Fruit fly (Drosophila melanogaster) whole organism, pupa: ENCODE results near the gene spi.

Experiments
- CG10348 ChIP-seq: fragments of 200-800 bp; sonication (Bioruptor generic); IDR thresholded peaks from 2 replicates; pipeline ENCODE4 v1.3.6; 2022; ENCODE audit warnings: missing biosample characterization, missing genetic modification characterization
- CG12605 ChIP-seq: fragments of 200-800 bp; sonication (Bioruptor generic); IDR thresholded peaks from 2 replicates; pipeline ENCODE4 v1.3.6; 2022; ENCODE audit warnings: missing biosample characterization, missing genetic modification characterization
- CG13204 ChIP-seq: fragments of 200-800 bp; sonication (Bioruptor generic); optimal IDR thresholded peaks from 2 replicates; lab custom pipeline; 2018; ENCODE audit warnings: missing biosample characterization, mild to moderate bottlenecking, missing genetic modification characterization, moderate library complexity
- CG14655 ChIP-seq: fragments of 200-800 bp; sonication (Bioruptor generic); optimal IDR thresholded peaks from 3 replicates; lab custom pipeline; 2017; ENCODE audit warnings: mild to moderate bottlenecking, missing biosample characterization, missing genetic modification reagents, missing genetic modification characterization
- CG15710 ChIP-seq: fragments of 200-800 bp; sonication (Bioruptor generic); optimal IDR thresholded peaks from 2 replicates; lab custom pipeline; 2018; ENCODE audit warnings: missing biosample characterization, mild to moderate bottlenecking, missing genetic modification characterization, moderate library complexity
- CG17806 ChIP-seq: fragments of 200-800 bp; sonication (Bioruptor generic); optimal IDR thresholded peaks from 2 replicates; lab custom pipeline; 2018; ENCODE audit warnings: missing biosample characterization, mild to moderate bottlenecking, missing genetic modification characterization, moderate library complexity
- CG32121 ChIP-seq: fragments of 200-800 bp; sonication (Bioruptor generic); IDR thresholded peaks from 2 replicates; pipeline ENCODE4 v1.3.6; 2022; ENCODE audit warnings: missing biosample characterization, missing genetic modification characterization
- CG34367 ChIP-seq: fragments of 200-800 bp; sonication (Bioruptor generic); optimal IDR thresholded peaks from 2 replicates; lab custom pipeline; 2018; ENCODE audit warnings: missing biosample characterization, mild to moderate bottlenecking, missing genetic modification characterization
- CG4496 ChIP-seq: fragments of 200-800 bp; sonication (Bioruptor generic); IDR thresholded peaks from 3 replicates; pipeline ENCODE4 v1.3.6; 2022; ENCODE audit warnings: missing biosample characterization, missing genetic modification characterization
- CG8159 ChIP-seq: fragments of 200-800 bp; sonication (Bioruptor generic); optimal IDR thresholded peaks from 3 replicates; lab custom pipeline; 2018; ENCODE audit warnings: missing biosample characterization, mild to moderate bottlenecking, missing genetic modification characterization, moderate library complexity
- CG8301 ChIP-seq: fragments of 200-800 bp; sonication (Bioruptor generic); optimal IDR thresholded peaks from 2 replicates; lab custom pipeline; 2018; ENCODE audit warnings: missing biosample characterization, mild to moderate bottlenecking, missing genetic modification characterization
- CG9948 ChIP-seq: fragments of 200-800 bp; sonication (Bioruptor generic); optimal IDR thresholded peaks from 2 replicates; lab custom pipeline; 2018; ENCODE audit warnings: missing biosample characterization, mild to moderate bottlenecking, missing genetic modification characterization, moderate library complexity
- D1 ChIP-seq: fragments of 200-800 bp; sonication (Bioruptor generic); optimal IDR thresholded peaks from 2 replicates; lab custom pipeline; 2018; ENCODE audit warnings: missing biosample characterization, mild to moderate bottlenecking, missing genetic modification characterization, moderate library complexity
- EcR ChIP-seq: fragments of 200-800 bp; sonication (Bioruptor generic); optimal IDR thresholded peaks from 3 replicates; lab custom pipeline; 2019; ENCODE audit warnings: missing biosample characterization, missing genetic modification characterization, mild to moderate bottlenecking, moderate library complexity, missing genetic modification reagents
- Ets98B ChIP-seq: fragments of 200-800 bp; sonication (Bioruptor generic); IDR thresholded peaks from 2 replicates; pipeline ENCODE4 v1.3.6; 2022; ENCODE audit warnings: missing biosample characterization, missing genetic modification characterization
- Pif1A ChIP-seq: fragments of 200-800 bp; sonication (Bioruptor generic); optimal IDR thresholded peaks from 3 replicates; lab custom pipeline; 2016; ENCODE audit warnings: missing biosample characterization, missing genetic modification characterization
- Pif1B ChIP-seq: fragments of 200-800 bp; sonication (Bioruptor generic); optimal IDR thresholded peaks from 3 replicates; lab custom pipeline; 2016; ENCODE audit warnings: missing biosample characterization, missing genetic modification characterization
- Snoo ChIP-seq: fragments of 200-800 bp; sonication (Bioruptor generic); optimal IDR thresholded peaks from 3 replicates; lab custom pipeline; 2017; ENCODE audit warnings: missing biosample characterization, mild to moderate bottlenecking, missing genetic modification characterization, inconsistent platforms
- fd96Ca ChIP-seq: fragments of 200-800 bp; sonication (Bioruptor generic); IDR thresholded peaks from 3 replicates; pipeline ENCODE4 v1.3.6; 2022; ENCODE audit warnings: missing biosample characterization, missing genetic modification characterization
- gl ChIP-seq: fragments of 200-800 bp; sonication (Bioruptor generic); optimal IDR thresholded peaks from 2 replicates; lab custom pipeline; 2018; ENCODE audit warnings: missing biosample characterization, mild to moderate bottlenecking, missing genetic modification characterization
- rn ChIP-seq: fragments of 200-800 bp; sonication (Bioruptor generic); IDR thresholded peaks from 2 replicates; pipeline ENCODE4 v1.3.6; 2022; ENCODE audit warnings: missing biosample characterization, missing genetic modification characterization

spi gene

DNA sequence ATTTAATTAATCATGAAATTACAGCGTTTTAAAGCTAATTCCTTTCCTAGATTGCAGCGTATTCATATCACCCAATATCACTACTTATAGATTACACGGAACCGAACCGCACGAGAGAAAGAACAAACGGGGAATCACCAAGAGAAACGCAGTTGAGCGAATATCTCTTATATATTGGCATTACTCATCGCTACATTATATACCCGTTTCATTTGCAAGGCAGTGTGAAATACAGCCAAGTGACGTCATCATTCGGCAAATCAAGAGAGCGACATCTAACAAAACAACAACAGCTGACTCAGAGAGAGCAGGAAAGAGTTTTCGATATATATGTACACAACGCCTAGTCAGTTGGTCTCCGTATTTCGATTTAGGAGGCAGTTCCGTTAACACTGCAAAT, 29.0 kb downstream of the spi start, which contains the start of gene Tep4:
Tep4 (plus strand) TSS at position 350 of the 400 bp plus-strand sequence.
- TF ChIP-seq CG13204, result no peak
- no peak for TF ChIP-seq CG14655 (GFP tag; lab: Kevin White, UChicago)
- TF ChIP-seq fd96Ca (GFP tag; lab: Robert Waterston, UW), result no peak
- TF ChIP-seq EcR, result peak; percentile 31
- TF ChIP-seq CG15710 (tag; lab: Kevin White, UChicago), result no peak
- TF ChIP-seq rn (GFP tag; lab: Robert Waterston, UW), result no peak
- no peak for TF ChIP-seq CG8159 (tag; lab: Kevin White, UChicago)
- TF ChIP-seq D1 (tag; lab: Kevin White, UChicago), result no peak
- TF ChIP-seq CG34367 (tag; lab: Kevin White, UChicago), result no peak
- TF ChIP-seq CG12605, result 0 out of 2 replicates have a peak, but pooled peaks have one; percentile 7
- TF ChIP-seq CG4496 (GFP tag; lab: Robert Waterston, UW), result no peak
- no peak for TF ChIP-seq Snoo (tag; lab: Kevin White, UChicago)
- no peak for TF ChIP-seq CG17806 (tag; lab: Kevin White, UChicago)

DNA sequence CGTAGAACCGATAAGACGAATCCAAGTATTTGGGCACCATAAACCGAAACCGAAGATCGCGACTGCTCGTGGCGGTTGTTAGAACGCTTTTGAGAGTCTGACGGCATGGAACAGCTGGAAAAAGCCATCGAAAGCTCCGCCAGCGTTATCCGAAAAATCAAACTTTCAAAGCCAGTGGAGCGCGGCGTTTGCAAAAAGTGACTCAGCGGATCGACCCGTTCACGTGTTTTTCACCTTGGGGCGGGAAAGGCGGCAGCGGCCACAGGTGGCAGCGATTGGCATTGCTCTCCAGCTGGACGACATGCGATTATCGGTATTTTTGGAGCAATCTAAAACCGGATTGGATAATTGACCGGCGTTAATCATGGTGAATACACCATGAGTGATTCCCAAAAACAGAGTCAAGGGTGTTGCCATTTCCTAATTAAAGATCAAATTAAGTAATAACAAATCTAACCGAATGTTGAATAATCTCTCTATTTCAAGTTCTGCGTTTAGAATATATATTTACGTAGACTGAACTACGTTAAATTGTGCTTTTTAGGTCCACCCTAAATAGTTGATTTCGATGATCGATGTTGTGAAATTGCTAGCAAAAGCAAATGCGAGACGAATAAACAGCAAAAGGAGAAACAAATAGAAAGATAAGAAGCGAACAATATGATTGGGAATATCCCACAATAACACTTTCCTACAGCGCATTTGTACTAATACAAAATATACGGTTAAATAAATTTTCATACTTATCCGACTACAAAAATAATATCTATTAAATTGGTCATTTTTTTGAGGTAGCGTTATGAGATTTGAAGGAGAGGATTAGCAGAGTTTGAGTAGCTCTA, 30.0 kb downstream of the spi start, which contains the start of gene CG10337:
CG10337 (minus strand) TSS at position 91 of the 842 bp plus-strand sequence.
- TF ChIP-seq CG34367 (tag; lab: Kevin White, UChicago), result no peak
- no peak for TF ChIP-seq CG12605
- no peak for TF ChIP-seq CG10348 (GFP tag; lab: Robert Waterston, UW)
- TF ChIP-seq Pif1B (GFP tag; lab: Kevin White, UChicago), result peak; percentile 34
- TF ChIP-seq Ets98B, result 0 out of 2 replicates have a peak, but pooled peaks have one; percentile 12
- no peak for TF ChIP-seq CG14655 (GFP tag; lab: Kevin White, UChicago)
- TF ChIP-seq CG9948, result no peak
- TF ChIP-seq gl (tag; lab: Kevin White, UChicago), result no peak
- TF ChIP-seq CG8159 (tag; lab: Kevin White, UChicago), result peak; percentile 83
- TF ChIP-seq D1 (tag; lab: Kevin White, UChicago), result no peak
- TF ChIP-seq fd96Ca (GFP tag; lab: Robert Waterston, UW), result no peak
- no peak for TF ChIP-seq CG15710 (tag; lab: Kevin White, UChicago)
- no peak for TF ChIP-seq CG4496 (GFP tag; lab: Robert Waterston, UW)
- TF ChIP-seq, all 21 proteins: peak for 3

DNA sequence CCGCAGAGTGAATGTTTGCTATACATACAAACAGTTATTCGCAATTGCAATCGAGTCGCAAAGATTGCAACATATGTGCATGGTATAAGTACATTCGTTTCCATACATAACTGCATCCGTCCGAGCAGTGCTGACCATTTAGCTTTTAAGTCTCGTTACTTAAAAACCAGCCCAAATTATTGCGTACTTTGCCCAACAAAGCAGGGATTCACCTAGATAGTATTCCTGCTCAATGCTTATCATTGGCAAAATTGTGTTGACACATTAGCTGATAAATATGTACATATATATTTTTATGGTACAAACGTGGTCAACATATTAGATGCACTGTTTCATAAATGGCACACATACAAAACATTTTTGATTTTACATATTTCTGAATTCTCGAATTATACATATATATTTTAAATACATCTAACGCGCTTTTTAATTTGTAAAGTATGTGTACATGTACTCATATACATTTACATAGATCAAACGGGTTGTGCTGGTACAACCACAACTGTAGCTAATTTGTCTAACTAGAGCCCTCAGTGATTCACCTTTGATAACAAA, 34.0 kb downstream of the spi start:
- no peak for TF ChIP-seq CG8301 (tag; lab: Kevin White, UChicago)
- no peak for TF ChIP-seq CG13204
- no peak for TF ChIP-seq CG34367 (tag; lab: Kevin White, UChicago)
- no peak for TF ChIP-seq EcR
- no peak for TF ChIP-seq Pif1B (GFP tag; lab: Kevin White, UChicago)
- TF ChIP-seq CG10348 (GFP tag; lab: Robert Waterston, UW), result no peak
- no peak for TF ChIP-seq rn (GFP tag; lab: Robert Waterston, UW)
- TF ChIP-seq Ets98B, result no peak
- no peak for TF ChIP-seq D1 (tag; lab: Kevin White, UChicago)
- no peak for TF ChIP-seq Pif1A (GFP tag; lab: Kevin White, UChicago)
- no peak for TF ChIP-seq gl (tag; lab: Kevin White, UChicago)
- no peak for TF ChIP-seq CG9948
- no peak for TF ChIP-seq CG8159 (tag; lab: Kevin White, UChicago)

DNA sequence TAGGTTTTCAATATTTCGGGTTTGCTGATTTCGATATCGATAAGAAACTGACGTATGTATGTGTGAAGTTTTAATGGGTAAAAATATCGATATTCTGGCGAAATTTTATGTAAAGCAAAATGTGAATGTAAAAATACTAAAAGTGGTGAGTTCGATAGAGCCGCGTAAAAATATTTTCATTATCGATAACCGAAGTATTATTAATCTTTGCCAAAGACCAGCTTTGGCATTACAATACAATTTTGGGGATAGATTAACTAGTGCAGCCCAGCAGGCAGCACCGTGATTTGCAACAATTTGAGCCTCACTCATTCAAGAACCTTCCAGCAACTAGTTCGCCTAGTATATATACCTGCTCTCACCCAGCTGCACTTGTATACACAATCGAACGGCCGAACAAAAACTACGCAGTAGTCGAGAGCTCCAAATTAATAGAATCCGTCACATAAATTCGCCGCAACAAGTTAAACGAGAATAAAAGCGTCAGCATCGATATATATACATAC, 34.8 kb downstream of the spi start:
- TF ChIP-seq Ets98B (0 out of 2 replicates have a peak, but pooled peaks have one; percentile 7), CG9948 (no peak), CG17806 (tag; lab: Kevin White, UChicago) (no peak), CG12605 (peak; percentile 17; the same call in 1 of the 2 replicates)

DNA sequence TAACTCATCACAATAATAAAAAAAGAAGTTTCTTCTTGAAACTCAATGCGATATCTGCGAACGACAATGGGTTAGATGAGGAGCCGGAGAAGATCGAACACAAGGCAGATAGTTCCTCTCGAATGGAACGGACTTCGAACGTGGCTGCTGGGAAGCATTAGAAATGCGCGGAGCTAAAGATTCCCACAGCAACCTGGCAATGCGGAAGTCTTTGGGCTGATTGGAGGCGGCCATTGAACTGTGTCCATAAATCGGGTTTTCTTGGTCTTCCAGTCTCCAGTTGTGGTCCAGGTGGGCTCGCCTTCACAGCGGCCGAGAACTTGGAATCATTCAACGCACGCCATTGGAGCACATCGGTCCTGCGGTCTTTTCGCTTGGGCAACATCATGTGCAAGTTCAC, 36.8 kb downstream of the spi start, which contains the start of gene CG13081:
CG13081 (plus strand) TSS at position 301 of the 400 bp plus-strand sequence.
- TF ChIP-seq gl (tag; lab: Kevin White, UChicago), result no peak
- no peak for TF ChIP-seq Ets98B
- TF ChIP-seq D1 (tag; lab: Kevin White, UChicago), result no peak
- TF ChIP-seq CG15710 (tag; lab: Kevin White, UChicago), result no peak
- no peak for TF ChIP-seq CG13204
- TF ChIP-seq fd96Ca (GFP tag; lab: Robert Waterston, UW), result no peak
- TF ChIP-seq Pif1A (GFP tag; lab: Kevin White, UChicago), result no peak
- no peak for TF ChIP-seq Snoo (tag; lab: Kevin White, UChicago)
- TF ChIP-seq CG4496 (GFP tag; lab: Robert Waterston, UW), result no peak
- TF ChIP-seq CG14655 (GFP tag; lab: Kevin White, UChicago), result no peak
- no peak for TF ChIP-seq CG32121 (GFP tag; lab: Robert Waterston, UW)
- no peak for TF ChIP-seq CG8159 (tag; lab: Kevin White, UChicago)
- no peak for TF ChIP-seq CG9948
- TF ChIP-seq CG10348 (GFP tag; lab: Robert Waterston, UW), result no peak
